Worm (Caenorhabditis elegans) whole organism, midembryonic: Measurements from ENCODE around the gene mvk-1.

Source experiments
- ref-1 ChIP-seq: fragments of 200-800 bp; sonication (Bioruptor generic); conservative IDR thresholded peaks from 2 replicates; pipeline ENCODE4 v1.3.6; 2022; ENCODE audit warnings: missing genetic modification reagents, missing genetic modification characterization, missing compliant biosample characterization
- ztf-23 ChIP-seq: fragments of 200-800 bp; sonication (Bioruptor generic); IDR thresholded peaks from 2 replicates; pipeline ENCODE4 v1.3.6; 2022; ENCODE audit warnings: missing genetic modification reagents, missing genetic modification characterization, missing compliant biosample characterization

DNA sequence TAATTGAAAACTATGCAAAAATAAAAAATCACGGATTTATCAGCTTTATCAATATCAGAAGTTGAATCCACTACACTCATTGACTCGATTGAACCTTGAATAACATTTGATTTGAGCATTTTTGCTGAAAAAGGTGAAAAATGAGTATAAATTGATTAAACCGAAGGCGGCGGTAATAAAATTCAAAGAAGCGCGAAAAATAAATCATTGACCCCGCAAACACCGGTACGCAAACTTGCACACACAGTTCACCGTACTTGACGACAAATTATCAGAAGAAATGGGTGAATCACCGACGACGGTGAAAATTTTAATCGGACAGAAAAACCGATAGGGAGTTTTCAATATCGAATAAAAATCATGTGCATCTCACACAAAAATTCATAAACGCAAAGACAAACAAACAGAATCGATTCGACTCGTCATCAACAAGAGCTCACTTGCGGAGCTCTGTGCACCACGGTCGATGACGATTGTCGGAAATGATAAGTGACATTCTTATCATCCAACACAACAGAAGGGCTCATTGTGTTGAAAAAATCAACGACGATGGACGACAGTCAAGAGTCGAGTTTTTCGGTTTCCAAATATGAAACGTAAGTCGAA is 13.5 kb upstream of the mvk-1 start, which contains the start of the genes wht-7 and Y42G9A.1:
- TF ChIP-seq ref-1: no peak
- no peak for TF ChIP-seq ztf-23 (GFP tag; lab: Robert Waterston, UW)
